Worm (Caenorhabditis elegans) whole organism, L4 larva: ENCODE data around the gene C04F5.2.

Experiments used
- D1046.2 ChIP-seq: fragments of 200-800 bp; sonication (Bioruptor generic); IDR thresholded peaks from 2 replicates; pipeline ENCODE4 v1.3.6; 2022; ENCODE audit warnings: missing genetic modification characterization, missing compliant biosample characterization
- T20F7.1 ChIP-seq: fragments of 200-800 bp; sonication (Bioruptor generic); optimal IDR thresholded peaks from 2 replicates; lab custom pipeline; 2018; ENCODE audit warnings: mild to moderate bottlenecking, missing genetic modification characterization, missing compliant biosample characterization
- T26A8.4 ChIP-seq: fragments of 200-800 bp; sonication (Bioruptor generic); IDR thresholded peaks from 2 replicates; pipeline ENCODE4 v1.3.6; 2022; ENCODE audit warnings: missing genetic modification characterization, missing compliant biosample characterization
- Y105C5A.15 ChIP-seq: fragments of 200-800 bp; sonication (Bioruptor generic); IDR thresholded peaks from 2 replicates; pipeline ENCODE4 v1.3.6; 2022; ENCODE audit warnings: missing genetic modification characterization, missing compliant biosample characterization
- Y75B8A.6 ChIP-seq: fragments of 200-800 bp; sonication (Bioruptor generic); IDR thresholded peaks from 2 replicates; pipeline ENCODE4 v1.3.6; 2022; ENCODE audit warnings: missing genetic modification reagents, missing genetic modification characterization, missing compliant biosample characterization
- aha-1 ChIP-seq: fragments of 150-350 bp; peaks from one replicate; lab custom pipeline; 2014; ENCODE audit warnings: missing biosample characterization, missing genetic modification characterization
- aly-2 ChIP-seq: sonication (generic microtip); optimal IDR thresholded peaks from 2 replicates; lab custom pipeline; 2018; ENCODE audit warnings: missing biosample characterization, missing genetic modification characterization
- ceh-20 ChIP-seq: fragments of 200-800 bp; sonication (Bioruptor generic); IDR thresholded peaks from 2 replicates; pipeline ENCODE4 v1.3.6; 2022; ENCODE audit warnings: missing genetic modification reagents, missing genetic modification characterization, missing compliant biosample characterization
- ceh-44 ChIP-seq: fragments of 200-800 bp; sonication (Bioruptor generic); IDR thresholded peaks from 2 replicates; pipeline ENCODE4 v1.3.6; 2022; ENCODE audit warnings: missing genetic modification reagents, missing genetic modification characterization, missing compliant biosample characterization
- ceh-62 ChIP-seq: sonication (generic microtip); optimal IDR thresholded peaks from 2 replicates; lab custom pipeline; 2017; ENCODE audit warnings: missing biosample characterization, missing genetic modification characterization
- ctbp-1 ChIP-seq: fragments of 200-800 bp; sonication (Bioruptor generic); IDR thresholded peaks from 2 replicates; pipeline ENCODE4 v1.3.6; 2022; ENCODE audit warnings: missing genetic modification reagents, missing genetic modification characterization, missing compliant biosample characterization
- daf-16 ChIP-seq, 3 experiments: sonication (generic microtip); optimal IDR thresholded peaks; 2 replicates each; lab custom pipeline; 2016 to 2017; ENCODE audit warnings: missing genetic modification characterization in 3 of 3, missing genetic modification reagents in 3 of 3, mild to moderate bottlenecking in 2 of 3, missing compliant biosample characterization in 2 of 3, missing biosample characterization in 1 of 3, moderate library complexity in 1 of 3
- dmd-6 ChIP-seq: fragments of 200-800 bp; sonication (Bioruptor generic); IDR thresholded peaks from 2 replicates; pipeline ENCODE4 v1.3.6; 2022; ENCODE audit warnings: missing genetic modification reagents, missing genetic modification characterization, missing compliant biosample characterization
- dve-1 ChIP-seq: sonication (generic microtip); optimal IDR thresholded peaks from 2 replicates; lab custom pipeline; 2017; ENCODE audit warnings: antibody characterized with exemption, mild to moderate bottlenecking, missing genetic modification characterization, missing compliant biosample characterization; ENCODE audit not compliant: insufficient read depth
- egl-27 ChIP-seq: sonication (generic microtip); optimal IDR thresholded peaks from 3 replicates; lab custom pipeline; 2017; ENCODE audit warnings: missing biosample characterization, missing genetic modification reagents, missing genetic modification characterization
- fkh-10 ChIP-seq: fragments of 150-350 bp; optimal IDR thresholded peaks from 2 replicates; lab custom pipeline; 2014; ENCODE audit warnings: missing biosample characterization, missing genetic modification reagents, missing genetic modification characterization
- hlh-11 ChIP-seq: fragments of 200-800 bp; sonication (Bioruptor generic); optimal IDR thresholded peaks from 2 replicates; lab custom pipeline; 2018; ENCODE audit warnings: mild to moderate bottlenecking, missing genetic modification characterization, missing compliant biosample characterization
- hlh-30 ChIP-seq: sonication (generic microtip); optimal IDR thresholded peaks from 2 replicates; lab custom pipeline; 2017; ENCODE audit warnings: antibody characterized with exemption, mild to moderate bottlenecking, missing genetic modification characterization, missing compliant biosample characterization; ENCODE audit not compliant: insufficient read depth
- lin-15B ChIP-seq: fragments of 150-350 bp; sonication (generic microtip); optimal IDR thresholded peaks from 3 replicates; lab custom pipeline; 2014; ENCODE audit warnings: missing biosample characterization, missing genetic modification characterization
- lin-38 ChIP-seq: fragments of 200-800 bp; sonication (Bioruptor generic); IDR thresholded peaks from 2 replicates; pipeline ENCODE4 v1.3.6; 2022; ENCODE audit warnings: missing genetic modification reagents, missing genetic modification characterization, missing compliant biosample characterization
- lir-3 ChIP-seq: sonication (generic microtip); optimal IDR thresholded peaks from 2 replicates; lab custom pipeline; 2016; ENCODE audit warnings: mild to moderate bottlenecking, missing genetic modification characterization, missing compliant biosample characterization
- lsy-2 ChIP-seq, 2 experiments: fragments of 150-350 bp in 1 of 2; sonication (generic microtip) in 1 of 2; optimal IDR thresholded peaks; 2 replicates each; lab custom pipeline; 2014 to 2017; ENCODE audit warnings: missing biosample characterization in 2 of 2, missing genetic modification characterization in 2 of 2
- mdl-1 ChIP-seq, 2 experiments: fragments of 150-350 bp in 1 of 2; sonication (generic microtip) in 1 of 2; optimal IDR thresholded peaks; 2 replicates each; lab custom pipeline; 2014 to 2017; ENCODE audit warnings: missing biosample characterization in 2 of 2, missing genetic modification characterization in 2 of 2
- mep-1 ChIP-seq: fragments of 150-350 bp; sonication (generic microtip); optimal IDR thresholded peaks from 3 replicates; lab custom pipeline; 2014; ENCODE audit warnings: missing biosample characterization, missing genetic modification characterization
- mes-2 ChIP-seq: sonication (generic microtip); optimal IDR thresholded peaks from 2 replicates; lab custom pipeline; 2016; ENCODE audit warnings: missing genotype, mild to moderate bottlenecking, missing genetic modification characterization, missing compliant biosample characterization; ENCODE audit not compliant: poor library complexity, severe bottlenecking
- mxl-2 ChIP-seq: fragments of 200-800 bp; sonication (Bioruptor generic); conservative IDR thresholded peaks from 2 replicates; pipeline ENCODE4 v1.3.6; 2022; ENCODE audit warnings: missing genetic modification reagents, missing genetic modification characterization, missing compliant biosample characterization
- mxl-3 ChIP-seq: fragments of 200-800 bp; sonication (Bioruptor generic); optimal IDR thresholded peaks from 2 replicates; lab custom pipeline; 2018; ENCODE audit warnings: mild to moderate bottlenecking, missing genetic modification characterization, missing compliant biosample characterization
- nhr-102 ChIP-seq: sonication (generic microtip); optimal IDR thresholded peaks from 2 replicates; lab custom pipeline; 2016; ENCODE audit warnings: mild to moderate bottlenecking, missing genetic modification characterization, moderate library complexity, missing compliant biosample characterization
- nhr-111 ChIP-seq: fragments of 200-800 bp; sonication (Bioruptor generic); optimal IDR thresholded peaks from 2 replicates; lab custom pipeline; 2018; ENCODE audit warnings: mild to moderate bottlenecking, missing genetic modification characterization, missing compliant biosample characterization
- nhr-25 ChIP-seq: sonication (generic microtip); optimal IDR thresholded peaks from 2 replicates; lab custom pipeline; 2017; ENCODE audit warnings: missing genetic modification characterization, mild to moderate bottlenecking, missing compliant biosample characterization, antibody characterized with exemption, moderate library complexity, borderline replicate concordance; ENCODE audit not compliant: insufficient read depth
- nhr-28 ChIP-seq: fragments of 150-350 bp; optimal IDR thresholded peaks from 2 replicates; lab custom pipeline; 2014; ENCODE audit warnings: missing biosample characterization, missing genetic modification characterization
- nhr-41 ChIP-seq: fragments of 200-800 bp; sonication (Bioruptor generic); IDR thresholded peaks from 2 replicates; pipeline ENCODE4 v1.3.6; 2022; ENCODE audit warnings: missing genetic modification reagents, missing genetic modification characterization, missing compliant biosample characterization
- nhr-6 ChIP-seq: fragments of 150-350 bp; optimal IDR thresholded peaks from 2 replicates; lab custom pipeline; 2014; ENCODE audit warnings: missing biosample characterization, missing genetic modification characterization
- nhr-77 ChIP-seq: fragments of 150-350 bp; optimal IDR thresholded peaks from 2 replicates; lab custom pipeline; 2014; ENCODE audit warnings: missing biosample characterization, missing genetic modification characterization
- php-3 ChIP-seq: fragments of 200-800 bp; sonication (Bioruptor generic); IDR thresholded peaks from 2 replicates; pipeline ENCODE4 v1.3.6; 2022; ENCODE audit warnings: missing genetic modification reagents, missing genetic modification characterization, missing compliant biosample characterization
- pqm-1 ChIP-seq: sonication (generic microtip); optimal IDR thresholded peaks from 2 replicates; lab custom pipeline; 2017; ENCODE audit warnings: missing biosample characterization, missing genetic modification characterization
- rbr-2 ChIP-seq: sonication (generic microtip); optimal IDR thresholded peaks from 2 replicates; lab custom pipeline; 2016; ENCODE audit warnings: missing genotype, missing genetic modification characterization, missing compliant biosample characterization
- sdz-12 ChIP-seq: fragments of 200-800 bp; sonication (Bioruptor generic); optimal IDR thresholded peaks from 2 replicates; lab custom pipeline; 2018; ENCODE audit warnings: mild to moderate bottlenecking, missing genetic modification characterization, missing compliant biosample characterization
- set-16 ChIP-seq: fragments of 200-800 bp; sonication (Bioruptor generic); IDR thresholded peaks from 2 replicates; pipeline ENCODE4 v1.3.6; 2022; ENCODE audit warnings: missing genetic modification reagents, missing genetic modification characterization, missing compliant biosample characterization
- snpc-1.2 ChIP-seq: fragments of 200-800 bp; sonication (Bioruptor generic); IDR thresholded peaks from 2 replicates; pipeline ENCODE4 v1.3.6; 2022; ENCODE audit warnings: missing genetic modification reagents, missing genetic modification characterization, missing compliant biosample characterization
- snpc-4 ChIP-seq: fragments of 150-350 bp; optimal IDR thresholded peaks from 2 replicates; lab custom pipeline; 2014; ENCODE audit warnings: missing biosample characterization, missing genetic modification characterization
- spr-1 ChIP-seq: sonication (generic microtip); optimal IDR thresholded peaks from 2 replicates; lab custom pipeline; 2016; ENCODE audit warnings: mild to moderate bottlenecking, missing genetic modification characterization, missing compliant biosample characterization
- tra-1 ChIP-seq: fragments of 200-800 bp; sonication (Bioruptor generic); IDR thresholded peaks from 2 replicates; pipeline ENCODE4 v1.3.6; 2022; ENCODE audit warnings: missing genetic modification reagents, missing genetic modification characterization, missing compliant biosample characterization
- unc-62 ChIP-seq, 3 experiments: fragments of 150-350 bp in 1 of 3; sonication (generic microtip); optimal IDR thresholded peaks in 2 of 3; peaks in 1 of 3; 1 replicate in 1 of 3; 2 replicates in 2 of 3; lab custom pipeline; 2014 to 2017; ENCODE audit warnings: missing biosample characterization in 3 of 3, missing genetic modification characterization in 3 of 3, missing genetic modification reagents in 3 of 3, missing genotype in 1 of 3
- zag-1 ChIP-seq: fragments of 150-350 bp; optimal IDR thresholded peaks from 2 replicates; lab custom pipeline; 2014; ENCODE audit warnings: missing biosample characterization, missing genetic modification characterization
- zip-11 ChIP-seq: fragments of 200-800 bp; sonication (Bioruptor generic); IDR thresholded peaks from 2 replicates; pipeline ENCODE4 v1.3.6; 2022; ENCODE audit warnings: missing genetic modification characterization, missing compliant biosample characterization
- zip-2 ChIP-seq: fragments of 150-350 bp; optimal IDR thresholded peaks from 2 replicates; lab custom pipeline; 2014; ENCODE audit warnings: missing biosample characterization, missing genetic modification characterization
- ztf-11 ChIP-seq: fragments of 150-350 bp; optimal IDR thresholded peaks from 2 replicates; lab custom pipeline; 2014; ENCODE audit warnings: missing biosample characterization, missing genetic modification characterization

The C04F5.2 gene

DNA sequence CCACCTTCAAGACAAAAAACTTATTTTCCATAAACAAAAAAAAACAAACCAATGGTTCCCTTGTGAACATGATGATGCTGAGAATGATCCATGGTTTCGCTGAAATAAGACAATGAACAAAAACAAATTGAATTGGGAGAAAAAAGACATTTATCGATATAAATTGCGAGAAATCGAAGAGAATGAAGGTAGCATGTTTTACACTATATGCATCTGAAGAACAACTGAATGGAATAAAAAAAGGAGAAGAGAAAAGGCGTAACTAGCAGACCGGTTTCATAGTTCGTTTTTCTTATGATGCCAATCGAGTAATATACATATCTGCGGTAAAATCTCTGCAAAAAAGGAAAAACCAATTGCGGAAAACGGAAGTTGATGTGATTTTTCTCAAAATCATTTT, 27.5 kb downstream of the C04F5.2 start, which contains the start of gene Y58A7A.1:
Gene Y58A7A.1 (minus strand): TSS at position 101 of the 400 bp plus-strand sequence.
- TF ChIP-seq mxl-3 (GFP tag; lab: Kevin White, UChicago), result no peak
- no peak for TF ChIP-seq mes-2 (tag; lab: Kevin White, UChicago)
- TF ChIP-seq aha-1 (tag; lab: Kevin White, UChicago), result no peak
- no peak for TF ChIP-seq ceh-20 (GFP tag; lab: Robert Waterston, UW)
- no peak for TF ChIP-seq nhr-6 (tag; lab: Kevin White, UChicago)
- TF ChIP-seq ceh-62 (tag; lab: Kevin White, UChicago), result no peak
- no peak for TF ChIP-seq rbr-2 (tag; lab: Kevin White, UChicago)
- TF ChIP-seq aly-2 (tag; lab: Kevin White, UChicago), result no peak
- TF ChIP-seq ceh-44 (GFP tag; lab: Robert Waterston, UW), result no peak

DNA sequence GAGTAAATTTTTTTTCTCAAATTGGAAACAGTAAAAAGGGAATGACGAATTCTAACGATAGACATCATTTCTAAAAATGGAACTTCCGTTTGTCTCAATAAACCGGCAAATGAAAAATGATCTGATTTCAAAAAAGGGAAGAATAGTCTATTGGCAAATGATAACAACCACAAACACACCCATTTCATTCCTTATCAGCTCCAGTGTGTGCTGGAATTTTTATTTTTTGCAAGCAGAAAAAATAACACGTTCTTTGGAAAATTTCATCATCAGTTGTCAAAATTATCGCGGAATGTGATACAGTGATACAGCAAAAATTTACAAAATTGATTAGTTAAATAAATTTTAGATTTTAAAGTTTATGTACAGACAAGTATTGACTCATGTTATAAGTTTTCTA, 29.5 kb downstream of the C04F5.2 start:
- no peak for TF ChIP-seq fkh-10 (GFP tag; lab: Kevin White, UChicago)
- TF ChIP-seq dmd-6 (GFP tag; lab: Robert Waterston, UW), result peak; percentile 57
- peak in 1 of 2 experiments; percentile 26 for TF ChIP-seq lsy-2 (tag; optimal IDR thresholded peaks at IDR 0.05; lab: Kevin White, UChicago)
- no peak for TF ChIP-seq spr-1 (tag; lab: Kevin White, UChicago)
- TF ChIP-seq nhr-25, result no peak
- no peak for TF ChIP-seq hlh-30
- TF ChIP-seq daf-16 (GFP tag; optimal IDR thresholded peaks at IDR 0.05; lab: Kevin White, UChicago), result no peak
- peak; percentile 72 for TF ChIP-seq daf-16 (tag; optimal IDR thresholded peaks at IDR 0.05; lab: Kevin White, UChicago)
- TF ChIP-seq dve-1 (tag; lab: Kevin White, UChicago), result peak; percentile 70
- no peak for TF ChIP-seq Y105C5A.15 (GFP tag; lab: Robert Waterston, UW)
- no peak for TF ChIP-seq tra-1 (GFP tag; lab: Robert Waterston, UW)
- peak in 1 of 2 experiments; percentile 28 for TF ChIP-seq mdl-1 (tag; optimal IDR thresholded peaks at IDR 0.05; lab: Kevin White, UChicago)
- TF ChIP-seq D1046.2 (GFP tag; lab: Robert Waterston, UW), result no peak
- TF ChIP-seq Y75B8A.6 (GFP tag; lab: Robert Waterston, UW), result no peak
- no peak for TF ChIP-seq sdz-12 (GFP tag; lab: Kevin White, UChicago)
- no peak for TF ChIP-seq snpc-4 (tag; lab: Kevin White, UChicago)
- no peak for TF ChIP-seq lin-15B (tag; lab: Kevin White, UChicago)
- TF ChIP-seq T20F7.1 (GFP tag; lab: Kevin White, UChicago), result peak; percentile 41
- peak; percentile 57; the same call in 1 of the 2 replicates for TF ChIP-seq php-3 (GFP tag; lab: Robert Waterston, UW)
- peak; percentile 43 for TF ChIP-seq hlh-11
- no peak for TF ChIP-seq nhr-111
- TF ChIP-seq unc-62 (GFP tag; optimal IDR thresholded peaks at IDR 0.05 in 1 of 2; lab: Kevin White, UChicago), result no peak
- TF ChIP-seq unc-62 (tag; optimal IDR thresholded peaks at IDR 0.05; lab: Kevin White, UChicago), result no peak
- TF ChIP-seq snpc-1.2 (GFP tag; lab: Robert Waterston, UW), result no peak
- TF ChIP-seq nhr-102 (tag; lab: Kevin White, UChicago), result no peak
- no peak for TF ChIP-seq lin-38 (GFP tag; lab: Robert Waterston, UW)
- TF ChIP-seq egl-27 (tag; lab: Kevin White, UChicago), result no peak
- no peak for TF ChIP-seq T26A8.4 (GFP tag; lab: Robert Waterston, UW)
- no peak for TF ChIP-seq nhr-41 (GFP tag; lab: Robert Waterston, UW)
- no peak for TF ChIP-seq zip-2 (tag; lab: Kevin White, UChicago)
- TF ChIP-seq zip-11 (GFP tag; lab: Robert Waterston, UW), result no peak
- TF ChIP-seq pqm-1 (tag; lab: Kevin White, UChicago), result peak; percentile 89
- TF ChIP-seq nhr-28 (tag; lab: Kevin White, UChicago), result peak; percentile 84
- TF ChIP-seq lir-3 (tag; lab: Kevin White, UChicago), result no peak
- TF ChIP-seq ztf-11 (tag; lab: Kevin White, UChicago), result no peak
- TF ChIP-seq set-16, result no peak
- TF ChIP-seq nhr-77 (tag; lab: Kevin White, UChicago), result peak; percentile 47
- TF ChIP-seq zag-1 (tag; lab: Kevin White, UChicago), result no peak
- no peak for TF ChIP-seq nhr-6 (tag; lab: Kevin White, UChicago)
- no peak for TF ChIP-seq ctbp-1 (GFP tag; lab: Robert Waterston, UW)
- TF ChIP-seq mep-1 (tag; lab: Kevin White, UChicago), result no peak
- TF ChIP-seq mxl-3 (GFP tag; lab: Kevin White, UChicago), result no peak
- TF ChIP-seq mxl-2 (GFP tag; lab: Robert Waterston, UW), result no peak
